Worm (Caenorhabditis elegans) whole organism, L1 larva: ENCODE results near the gene Y64G10A.2.

Experiments
- F16B12.6 ChIP-seq: fragments of 150-350 bp; optimal IDR thresholded peaks from 2 replicates; lab custom pipeline; 2014; ENCODE audit warnings: missing biosample characterization, missing genetic modification characterization
- alr-1 ChIP-seq: fragments of 200-800 bp; sonication (Bioruptor generic); optimal IDR thresholded peaks from 2 replicates; lab custom pipeline; 2018; ENCODE audit warnings: borderline replicate concordance, mild to moderate bottlenecking, missing genetic modification characterization, missing compliant biosample characterization
- aly-2 ChIP-seq: fragments of 150-350 bp; optimal IDR thresholded peaks from 2 replicates; lab custom pipeline; 2014; ENCODE audit warnings: missing biosample characterization, missing genetic modification characterization
- blmp-1 ChIP-seq: fragments of 150-350 bp; optimal IDR thresholded peaks from 2 replicates; lab custom pipeline; 2014; ENCODE audit warnings: missing biosample characterization, missing genetic modification characterization
- ceh-63 ChIP-seq: fragments of 200-800 bp; sonication (Bioruptor generic); optimal IDR thresholded peaks from 2 replicates; lab custom pipeline; 2018; ENCODE audit warnings: mild to moderate bottlenecking, missing genetic modification characterization, missing compliant biosample characterization
- ceh-82 ChIP-seq, 3 experiments: fragments of 150-350 bp in 1 of 3; sonication (generic microtip) in 2 of 3; optimal IDR thresholded peaks; 2 replicates each; lab custom pipeline; 2014 to 2017; ENCODE audit warnings: missing biosample characterization in 3 of 3, missing genetic modification characterization in 3 of 3
- ceh-88 ChIP-seq: fragments of 200-800 bp; sonication (Bioruptor generic); IDR thresholded peaks from 2 replicates; pipeline ENCODE4 v1.3.6; 2022; ENCODE audit warnings: missing genetic modification characterization, missing compliant biosample characterization
- ces-1 ChIP-seq: fragments of 150-350 bp; optimal IDR thresholded peaks from 2 replicates; lab custom pipeline; 2014; ENCODE audit warnings: missing biosample characterization, missing genetic modification reagents, missing genetic modification characterization
- efl-1 ChIP-seq, 4 experiments: fragments of 150-350 bp; optimal IDR thresholded peaks in 3 of 4; peaks in 1 of 4; 1 replicate in 1 of 4; 2 replicates in 3 of 4; lab custom pipeline; 2014; ENCODE audit warnings: missing biosample characterization in 2 of 4, missing genetic modification characterization in 2 of 4, missing genetic modification reagents in 2 of 4
- efl-3 ChIP-seq: fragments of 200-800 bp; sonication (Bioruptor generic); optimal IDR thresholded peaks from 2 replicates; lab custom pipeline; 2018; ENCODE audit warnings: mild to moderate bottlenecking, missing genetic modification characterization, missing compliant biosample characterization
- egl-27 ChIP-seq, 2 experiments: fragments of 150-350 bp in 1 of 2; sonication (generic microtip); optimal IDR thresholded peaks; 3 replicates each; lab custom pipeline; 2017 to 2018; ENCODE audit warnings: missing biosample characterization in 2 of 2, missing genetic modification characterization in 2 of 2, missing genetic modification reagents in 2 of 2
- elt-2 ChIP-seq: sonication (generic microtip); optimal IDR thresholded peaks from 2 replicates; lab custom pipeline; 2016; ENCODE audit warnings: missing genetic modification characterization, mild to moderate bottlenecking, inconsistent platforms, missing compliant biosample characterization, missing genetic modification reagents
- fkh-10 ChIP-seq: sonication (generic microtip); optimal IDR thresholded peaks from 2 replicates; lab custom pipeline; 2017; ENCODE audit warnings: missing biosample characterization, missing genetic modification reagents, missing genetic modification characterization
- grh-1 ChIP-seq: fragments of 200-800 bp; sonication (Bioruptor generic); IDR thresholded peaks from 2 replicates; pipeline ENCODE4 v1.3.6; 2022; ENCODE audit warnings: missing genetic modification reagents, missing genetic modification characterization, missing compliant biosample characterization
- hlh-17 ChIP-seq: fragments of 200-800 bp; sonication (Bioruptor generic); optimal IDR thresholded peaks from 2 replicates; lab custom pipeline; 2018; ENCODE audit warnings: missing genetic modification characterization, mild to moderate bottlenecking, missing compliant biosample characterization, moderate library complexity, borderline replicate concordance
- isw-1 ChIP-seq: fragments of 200-800 bp; sonication (Bioruptor generic); IDR thresholded peaks from 2 replicates; pipeline ENCODE4 v1.3.6; 2022; ENCODE audit warnings: missing genetic modification characterization, missing compliant biosample characterization
- lin-14 ChIP-seq: fragments of 200-800 bp; sonication (Bioruptor generic); optimal IDR thresholded peaks from 2 replicates; lab custom pipeline; 2018; ENCODE audit warnings: mild to moderate bottlenecking, missing genetic modification characterization, moderate library complexity, missing compliant biosample characterization
- lin-39 ChIP-seq: fragments of 150-350 bp; optimal IDR thresholded peaks from 2 replicates; lab custom pipeline; 2014; ENCODE audit warnings: missing biosample characterization, missing genetic modification reagents, missing genetic modification characterization
- lir-3 ChIP-seq: sonication (generic microtip); optimal IDR thresholded peaks from 2 replicates; lab custom pipeline; 2016; ENCODE audit warnings: mild to moderate bottlenecking, missing genetic modification characterization, moderate library complexity, missing compliant biosample characterization; ENCODE audit not compliant: poor library complexity
- lsy-2 ChIP-seq, 2 experiments: fragments of 150-350 bp; optimal IDR thresholded peaks; 2 replicates each; lab custom pipeline; 2014; ENCODE audit warnings: missing biosample characterization in 2 of 2, missing genetic modification characterization in 2 of 2
- mab-9 ChIP-seq: fragments of 200-800 bp; sonication (Bioruptor generic); IDR thresholded peaks from 2 replicates; pipeline ENCODE4 v1.3.6; 2022; ENCODE audit warnings: missing genetic modification reagents, missing genetic modification characterization, missing compliant biosample characterization
- mdl-1 ChIP-seq, 2 experiments: fragments of 150-350 bp; optimal IDR thresholded peaks; 2 replicates each; lab custom pipeline; 2014 to 2017; ENCODE audit warnings: missing biosample characterization in 2 of 2, missing genetic modification characterization in 2 of 2, inconsistent platforms in 1 of 2
- mef-2 ChIP-seq: fragments of 150-350 bp; optimal IDR thresholded peaks from 2 replicates; lab custom pipeline; 2014; ENCODE audit warnings: missing biosample characterization, missing genetic modification characterization
- mep-1 ChIP-seq: fragments of 150-350 bp; optimal IDR thresholded peaks from 2 replicates; lab custom pipeline; 2014; ENCODE audit warnings: missing biosample characterization, missing genetic modification characterization
- nhr-11 ChIP-seq: fragments of 150-350 bp; optimal IDR thresholded peaks from 2 replicates; lab custom pipeline; 2014; ENCODE audit warnings: missing biosample characterization, missing genetic modification characterization
- nhr-19 ChIP-seq: fragments of 200-800 bp; sonication (Bioruptor generic); conservative IDR thresholded peaks from 2 replicates; pipeline ENCODE4 v1.3.6; 2022; ENCODE audit warnings: missing genetic modification characterization, missing compliant biosample characterization
- nhr-28 ChIP-seq: fragments of 150-350 bp; optimal IDR thresholded peaks from 2 replicates; lab custom pipeline; 2014; ENCODE audit warnings: missing biosample characterization, missing genetic modification characterization
- nhr-77 ChIP-seq: fragments of 150-350 bp; optimal IDR thresholded peaks from 2 replicates; lab custom pipeline; 2014; ENCODE audit warnings: missing biosample characterization, missing genetic modification characterization
- nhr-85 ChIP-seq: sonication (generic microtip); peaks from one replicate; lab custom pipeline; 2016; ENCODE audit warnings: missing genetic modification characterization, inconsistent platforms, missing compliant biosample characterization
- sup-37 ChIP-seq: fragments of 200-800 bp; sonication (Bioruptor generic); optimal IDR thresholded peaks from 2 replicates; lab custom pipeline; 2018; ENCODE audit warnings: mild to moderate bottlenecking, missing genetic modification characterization, missing compliant biosample characterization
- tbx-2 ChIP-seq: sonication (generic microtip); optimal IDR thresholded peaks from 2 replicates; lab custom pipeline; 2016; ENCODE audit warnings: missing genetic modification characterization, missing compliant biosample characterization
- tlp-1 ChIP-seq: fragments of 150-350 bp; optimal IDR thresholded peaks from 2 replicates; lab custom pipeline; 2014; ENCODE audit warnings: missing biosample characterization, missing genetic modification characterization
- unc-130 ChIP-seq: fragments of 150-350 bp; optimal IDR thresholded peaks from 2 replicates; lab custom pipeline; 2017; ENCODE audit warnings: missing biosample characterization, missing genetic modification characterization, inconsistent platforms
- unc-62 ChIP-seq: fragments of 150-350 bp; optimal IDR thresholded peaks from 2 replicates; lab custom pipeline; 2014; ENCODE audit warnings: missing biosample characterization, missing genetic modification reagents, missing genetic modification characterization
- unc-86 ChIP-seq: sonication (generic microtip); optimal IDR thresholded peaks from 2 replicates; lab custom pipeline; 2016; ENCODE audit warnings: missing genetic modification characterization, missing compliant biosample characterization
- xbp-1 ChIP-seq: sonication (generic microtip); optimal IDR thresholded peaks from 2 replicates; lab custom pipeline; 2016; ENCODE audit warnings: missing genetic modification characterization, missing compliant biosample characterization
- zag-1 ChIP-seq: fragments of 150-350 bp; optimal IDR thresholded peaks from 2 replicates; lab custom pipeline; 2014; ENCODE audit warnings: missing biosample characterization, missing genetic modification characterization
- zip-4 ChIP-seq: fragments of 200-800 bp; sonication (Bioruptor generic); optimal IDR thresholded peaks from 2 replicates; lab custom pipeline; 2018; ENCODE audit warnings: mild to moderate bottlenecking, missing genetic modification characterization, moderate library complexity, missing compliant biosample characterization
- ztf-4 ChIP-seq: fragments of 150-350 bp; optimal IDR thresholded peaks from 2 replicates; lab custom pipeline; 2014; ENCODE audit warnings: missing biosample characterization, missing genetic modification characterization

Gene Y64G10A.2

DNA sequence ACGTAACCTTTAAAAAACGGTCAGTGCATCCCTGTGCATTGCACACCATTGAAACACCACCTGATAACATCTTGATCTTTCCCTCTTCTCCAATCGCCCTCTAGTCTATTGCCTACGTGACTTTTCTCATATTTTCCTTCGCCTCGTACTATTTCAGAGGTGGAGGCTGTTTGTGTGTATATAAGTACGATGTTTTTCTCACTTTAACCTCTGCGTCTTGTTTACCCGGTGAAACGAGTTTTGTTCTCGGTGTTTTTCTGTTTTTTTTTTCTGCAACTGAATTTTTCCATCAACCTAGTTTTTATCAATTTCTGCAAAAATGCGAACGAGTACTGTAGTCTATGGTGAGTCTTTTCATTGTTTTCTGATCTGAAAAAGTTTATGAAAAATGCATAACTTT is 24.5 kb downstream of the Y64G10A.2 start, which contains the start of gene sqrd-1 (continued):
- TF ChIP-seq ceh-82 (tag; optimal IDR thresholded peaks at IDR 0.05; lab: Kevin White, UChicago) = no peak
- TF ChIP-seq alr-1 (tag; lab: Kevin White, UChicago) = no peak

DNA sequence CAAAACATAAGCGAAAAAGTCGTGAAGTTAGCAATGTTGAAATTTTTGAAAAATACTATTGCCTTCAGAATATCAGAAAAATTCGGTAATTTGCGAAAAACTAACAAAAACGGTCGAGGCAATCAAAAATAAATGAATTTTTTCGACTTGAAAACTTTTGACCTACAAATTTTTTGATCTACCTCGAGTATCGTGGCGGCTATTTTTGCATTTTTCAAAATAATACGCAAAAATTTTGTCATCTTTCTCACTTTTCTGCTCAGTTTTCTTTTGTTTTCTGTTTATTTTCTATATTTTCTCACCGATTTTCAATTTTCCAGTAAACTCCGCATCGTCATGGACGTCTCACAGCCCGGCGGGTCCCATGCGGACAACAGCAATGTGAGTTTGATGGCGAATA is 28.5 kb downstream of the Y64G10A.2 start:
- no peak for TF ChIP-seq grh-1
- no peak for TF ChIP-seq lsy-2 (tag; optimal IDR thresholded peaks at IDR 0.05; lab: Kevin White, UChicago)
- TF ChIP-seq nhr-77 (tag; lab: Kevin White, UChicago) = no peak
- TF ChIP-seq tlp-1 (tag; lab: Kevin White, UChicago) = no peak
- TF ChIP-seq lin-14 (GFP tag; lab: Kevin White, UChicago) = no peak
- no peak for TF ChIP-seq aly-2 (tag; lab: Kevin White, UChicago)
- TF ChIP-seq hlh-17 = no peak
- TF ChIP-seq egl-27 (tag; optimal IDR thresholded peaks at IDR 0.05; lab: Kevin White, UChicago) = no peak
- no peak for TF ChIP-seq unc-86 (tag; lab: Kevin White, UChicago)
- TF ChIP-seq nhr-11 = no peak
- TF ChIP-seq blmp-1 (tag; lab: Kevin White, UChicago) = no peak
- no peak for TF ChIP-seq mdl-1 (tag; optimal IDR thresholded peaks at IDR 0.05; lab: Kevin White, UChicago)
- no peak for TF ChIP-seq lin-39 (tag; lab: Kevin White, UChicago)
- no peak for TF ChIP-seq unc-62
- no peak for TF ChIP-seq ceh-88 (GFP tag; lab: Robert Waterston, UW)

DNA sequence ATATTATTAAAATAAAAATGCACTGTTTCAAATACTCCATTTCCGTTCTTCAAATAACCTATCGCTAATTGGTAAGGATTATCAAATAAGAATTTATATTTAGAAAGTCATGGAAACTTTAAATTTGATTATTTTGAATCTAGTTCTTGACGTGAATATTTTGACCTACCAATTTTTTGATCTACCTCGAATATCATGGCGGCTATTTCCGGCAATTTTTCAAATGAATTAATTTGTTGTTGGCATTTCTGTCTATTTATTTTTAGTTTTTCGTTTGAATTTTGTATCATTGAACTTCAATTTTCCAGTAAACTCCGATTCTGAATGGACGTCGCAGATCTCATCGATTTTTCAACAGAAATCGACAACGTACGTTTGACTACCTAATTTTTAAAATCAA is 41.1 kb downstream of the Y64G10A.2 start, which contains the start of gene F02H6.3:
F02H6.3 (plus strand) TSS at position 266 of the 400 bp plus-strand sequence.
- TF ChIP-seq efl-3 (GFP tag; lab: Kevin White, UChicago) (no peak), ceh-63 (no peak)

DNA sequence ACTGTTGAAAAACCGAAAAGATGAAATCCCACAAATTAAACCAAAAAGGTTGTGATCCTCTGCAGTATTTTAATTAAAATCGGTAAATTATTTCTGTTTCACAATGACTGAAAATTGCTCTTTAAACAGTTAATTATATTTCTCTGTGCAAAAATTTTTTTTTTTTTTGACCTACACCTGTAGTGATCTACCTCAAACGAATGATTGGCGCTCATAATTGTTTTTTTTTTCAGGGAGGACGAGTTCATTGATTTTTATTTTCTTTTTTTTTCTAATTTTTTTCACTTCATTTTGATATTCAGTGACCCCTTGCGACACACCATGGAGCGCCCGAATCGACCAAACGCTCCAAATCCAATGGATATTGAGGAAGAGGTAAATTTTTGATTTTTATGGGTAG is 48.1 kb downstream of the Y64G10A.2 start, which contains the start of gene F02H6.2:
F02H6.2 (plus strand) TSS at position 301 of the 400 bp plus-strand sequence.
- TF ChIP-seq tbx-2 (tag; lab: Kevin White, UChicago) (no peak), mab-9 (no peak)

DNA sequence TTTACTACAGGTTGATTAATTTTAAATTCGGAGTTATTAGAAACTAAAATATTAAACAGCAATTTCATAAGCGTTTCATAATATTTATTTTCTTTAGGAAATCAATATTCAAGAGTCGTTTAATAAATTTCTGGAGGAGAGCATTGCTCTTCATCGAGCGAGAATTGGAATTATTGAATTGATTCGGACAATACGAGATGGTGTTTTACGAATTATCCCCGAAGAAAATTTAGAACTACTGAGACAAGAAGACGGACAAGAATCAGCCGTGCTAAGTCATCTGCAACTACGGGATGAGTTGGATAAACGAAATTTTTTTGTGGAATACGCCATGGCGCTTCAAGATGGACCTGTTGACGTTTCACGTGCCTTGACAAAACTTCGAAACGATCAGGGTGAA is 49.9 kb downstream of the Y64G10A.2 start:
- TF ChIP-seq efl-1 (optimal IDR thresholded peaks at IDR 0.05; lab: Kevin White, UChicago) = no peak
- TF ChIP-seq efl-1 (GFP tag; optimal IDR thresholded peaks at IDR 0.05 in 1 of 2; lab: Kevin White, UChicago) = no peak
- TF ChIP-seq xbp-1 (tag; lab: Kevin White, UChicago) = no peak
- no peak for TF ChIP-seq sup-37 (GFP tag; lab: Kevin White, UChicago)
- no peak for TF ChIP-seq ztf-4
- TF ChIP-seq zag-1 = no peak
- TF ChIP-seq ceh-82 (tag; optimal IDR thresholded peaks at IDR 0.05; lab: Kevin White, UChicago) = no peak
- TF ChIP-seq zip-4 (GFP tag; lab: Kevin White, UChicago) = no peak
- TF ChIP-seq nhr-28 = no peak
- no peak for TF ChIP-seq lir-3 (tag; lab: Kevin White, UChicago)
- TF ChIP-seq mep-1 (tag; lab: Kevin White, UChicago) = no peak
- TF ChIP-seq mef-2 (tag; lab: Kevin White, UChicago) = no peak
- no peak for TF ChIP-seq nhr-85 (tag; lab: Kevin White, UChicago)
- TF ChIP-seq nhr-19 = no peak
- no peak for TF ChIP-seq unc-130 (tag; lab: Kevin White, UChicago)
- no peak for TF ChIP-seq isw-1 (GFP tag; lab: Robert Waterston, UW)
- TF ChIP-seq F16B12.6 (tag; lab: Kevin White, UChicago) = no peak
- no peak for TF ChIP-seq ces-1 (GFP tag; lab: Kevin White, UChicago)
- no peak for TF ChIP-seq elt-2 (tag; lab: Kevin White, UChicago)
- no peak for TF ChIP-seq fkh-10 (GFP tag; lab: Kevin White, UChicago)
- no peak for TF ChIP-seq lin-14 (GFP tag; lab: Kevin White, UChicago)
